Worm (Caenorhabditis elegans): ENCODE results near the gene flr-4.

DNA sequence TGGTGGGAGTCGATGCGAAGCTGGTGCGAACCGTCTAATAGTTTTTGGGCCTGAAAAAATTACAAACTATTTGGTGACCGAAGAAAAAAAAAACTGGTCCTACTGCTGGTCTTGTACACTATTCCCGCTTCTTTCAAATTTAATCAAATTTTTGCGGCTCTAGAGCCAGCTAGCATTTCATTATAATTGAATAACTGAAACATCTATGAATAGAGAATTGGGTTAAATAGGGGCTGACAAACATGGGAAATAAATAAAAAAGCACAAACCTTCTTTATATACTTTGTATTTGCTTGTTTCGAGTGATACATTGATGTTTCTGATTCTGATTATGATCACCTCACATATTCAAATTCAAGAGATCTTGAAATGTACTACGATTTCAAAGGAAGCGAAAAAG, 35.9 kb downstream of the flr-4 start:
- no peak for TF ChIP-seq ceh-13 (GFP tag; optimal IDR thresholded peaks at IDR 0.05)
- no peak for TF ChIP-seq hmbx-1 (tag; optimal IDR thresholded peaks at IDR 0.05)
- TF ChIP-seq ama-1 (optimal IDR thresholded peaks at IDR 0.05), result no peak
